Worm (Caenorhabditis elegans) whole organism, midembryonic: ENCODE results near the gene T10C6.10.

Source experiments
- cog-1 ChIP-seq: sonication (generic microtip); optimal IDR thresholded peaks from 2 replicates; lab custom pipeline; 2016; ENCODE audit warnings: missing genetic modification characterization, missing compliant biosample characterization
- flt-1 ChIP-seq: fragments of 200-800 bp; sonication (Bioruptor generic); IDR thresholded peaks from 2 replicates; pipeline ENCODE4 v1.3.6; 2022; ENCODE audit warnings: missing genetic modification characterization, missing compliant biosample characterization
- med-1 ChIP-seq: sonication (generic microtip); optimal IDR thresholded peaks from 2 replicates; lab custom pipeline; 2017; ENCODE audit warnings: missing genetic modification characterization, mild to moderate bottlenecking, missing compliant biosample characterization, antibody characterized with exemption, missing genetic modification reagents; ENCODE audit not compliant: insufficient read depth
- ref-1 ChIP-seq: fragments of 200-800 bp; sonication (Bioruptor generic); conservative IDR thresholded peaks from 2 replicates; pipeline ENCODE4 v1.3.6; 2022; ENCODE audit warnings: missing genetic modification reagents, missing genetic modification characterization, missing compliant biosample characterization
- tab-1 ChIP-seq: fragments of 200-800 bp; sonication (Bioruptor generic); IDR thresholded peaks from 2 replicates; pipeline ENCODE4 v1.3.6; 2022; ENCODE audit warnings: missing genetic modification characterization, missing compliant biosample characterization
- ztf-29 ChIP-seq: fragments of 200-800 bp; sonication (Bioruptor generic); IDR thresholded peaks from 2 replicates; pipeline ENCODE4 v1.3.6; 2022; ENCODE audit warnings: missing genetic modification reagents, missing genetic modification characterization, missing compliant biosample characterization

ce11 chrV:16031571-16031970 lies 4.6 kb upstream of the T10C6.10 start, which contains the start of gene T10C6.7:
- TF ChIP-seq cog-1 (tag; lab: Kevin White, UChicago) (no peak), flt-1 (GFP tag; lab: Robert Waterston, UW) (no peak), ref-1 (GFP tag; lab: Robert Waterston, UW) (no peak), med-1 (GFP tag; lab: Kevin White, UChicago) (no peak), ztf-29 (GFP tag; lab: Robert Waterston, UW) (no peak), tab-1 (GFP tag; lab: Robert Waterston, UW) (no peak)
